Worm (Caenorhabditis elegans) whole organism, L4/young adult: Measurements from ENCODE around the gene T19D2.3.

ENCODE experiments used
- W03F9.2 ChIP-seq: fragments of 150-350 bp; optimal IDR thresholded peaks from 2 replicates; lab custom pipeline; 2014; ENCODE audit warnings: missing biosample characterization, missing genetic modification characterization
- dao-5 ChIP-seq: sonication (generic microtip); optimal IDR thresholded peaks from 2 replicates; lab custom pipeline; 2016; ENCODE audit warnings: missing genotype, missing genetic modification characterization, moderate library complexity, missing compliant biosample characterization
- him-1 ChIP-seq: sonication (generic microtip); optimal IDR thresholded peaks from 2 replicates; lab custom pipeline; 2016; ENCODE audit warnings: missing genotype, missing genetic modification reagents, missing genetic modification characterization, missing compliant biosample characterization

Gene T19D2.3

DNA sequence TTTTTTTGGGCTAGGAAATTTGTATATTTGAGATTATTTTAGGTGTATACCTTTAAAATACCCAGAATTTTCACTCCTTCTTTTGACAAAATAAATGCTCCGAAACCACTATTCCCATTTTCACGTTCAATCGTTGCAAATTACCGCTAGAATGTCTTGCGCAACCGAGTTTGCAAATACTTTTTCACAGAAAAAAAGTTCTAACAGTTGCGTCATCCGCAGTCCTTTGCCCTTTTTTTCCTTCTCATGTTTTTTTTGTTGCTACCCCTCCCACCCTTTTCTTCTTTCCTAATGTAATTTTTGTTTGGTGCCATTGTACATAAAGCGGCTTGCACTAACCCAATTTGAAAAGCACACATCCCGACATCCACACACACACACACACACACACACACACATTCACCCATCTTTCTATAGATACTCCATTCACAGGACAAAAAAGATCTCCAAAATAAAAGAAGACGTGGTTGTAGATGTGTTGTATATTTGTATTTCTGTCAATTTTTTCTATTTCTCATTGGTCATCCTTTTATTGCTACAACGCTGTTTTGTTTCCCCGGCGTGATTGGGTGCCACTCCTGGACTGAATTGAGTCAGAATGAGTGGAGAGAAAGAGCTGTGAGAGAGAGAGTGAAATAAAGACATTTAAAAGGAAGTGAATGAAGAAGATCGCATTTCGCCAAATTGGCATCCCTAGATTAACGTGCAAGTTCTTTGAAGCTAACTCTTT, 18.6 kb downstream of the T19D2.3 start:
- TF ChIP-seq W03F9.2 (no peak), dao-5 (tag; lab: Kevin White, UChicago) (no peak), him-1 (no peak)

DNA sequence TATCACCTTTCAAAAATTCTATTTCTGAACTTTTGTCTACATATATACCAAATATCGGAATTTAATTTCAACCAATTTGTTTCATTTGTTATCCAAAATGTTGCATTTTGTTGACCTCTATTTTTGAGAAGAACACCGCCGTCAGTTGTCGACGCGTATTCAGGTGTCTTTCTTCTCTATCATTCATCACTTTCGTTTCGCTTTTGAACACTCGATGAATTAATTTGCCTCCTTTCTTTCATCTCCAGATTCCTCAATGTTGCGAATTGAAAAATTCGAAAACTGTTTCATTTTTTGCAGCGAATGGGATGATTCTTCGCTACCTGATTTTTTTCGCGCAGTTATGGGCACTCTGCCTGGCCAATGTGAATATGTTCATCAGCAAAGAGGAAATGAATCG, 19.2 kb downstream of the T19D2.3 start, which contains the start of gene lin-18:
TSS of gene lin-18 (plus strand) at position 301 of the 400 bp plus-strand sequence.
- TF ChIP-seq dao-5 (tag; lab: Kevin White, UChicago) (no peak), W03F9.2 (no peak), him-1 (no peak)

DNA sequence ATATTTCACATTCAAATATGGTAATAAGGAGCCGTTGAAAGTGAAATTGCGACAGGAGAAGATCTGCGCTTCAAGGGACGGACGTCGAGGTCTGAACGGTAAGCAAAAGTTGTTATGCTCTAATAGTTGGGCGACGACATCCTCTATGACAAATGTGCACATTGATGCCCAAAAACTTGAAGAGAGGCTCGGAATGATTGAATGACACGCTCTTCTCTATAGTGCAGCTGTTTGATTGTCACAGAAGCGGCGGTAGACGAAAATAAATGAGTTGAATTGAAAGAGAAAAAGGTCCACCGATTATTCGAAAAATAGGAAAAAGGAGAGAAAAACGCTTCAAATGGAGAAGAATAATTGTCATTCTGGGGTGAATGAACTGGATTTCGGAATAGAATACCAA, 20.2 kb downstream of the T19D2.3 start:
- no peak for TF ChIP-seq dao-5 (tag; lab: Kevin White, UChicago)
- no peak for TF ChIP-seq W03F9.2
- no peak for TF ChIP-seq him-1

DNA sequence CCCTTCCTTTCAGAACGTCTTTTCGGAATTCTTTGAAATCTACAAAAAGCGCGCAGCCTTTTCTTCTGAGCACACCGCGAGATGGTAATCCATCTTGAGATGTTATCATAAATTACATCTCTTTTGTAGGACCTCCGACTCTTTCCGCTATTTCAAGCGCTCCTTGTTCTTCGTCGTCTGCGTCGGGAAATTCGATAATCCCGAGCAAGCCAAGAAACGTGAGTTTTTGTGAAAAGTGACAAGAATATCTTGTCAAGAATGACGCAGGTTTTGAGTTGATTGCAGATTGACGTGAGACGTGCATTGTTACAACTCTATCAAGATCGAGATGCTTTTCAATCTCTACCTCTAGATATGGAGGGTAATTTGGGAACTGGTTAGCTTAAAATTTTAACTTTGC, 21.3 kb downstream of the T19D2.3 start:
- no peak for TF ChIP-seq dao-5 (tag; lab: Kevin White, UChicago)
- no peak for TF ChIP-seq him-1
- no peak for TF ChIP-seq W03F9.2

DNA sequence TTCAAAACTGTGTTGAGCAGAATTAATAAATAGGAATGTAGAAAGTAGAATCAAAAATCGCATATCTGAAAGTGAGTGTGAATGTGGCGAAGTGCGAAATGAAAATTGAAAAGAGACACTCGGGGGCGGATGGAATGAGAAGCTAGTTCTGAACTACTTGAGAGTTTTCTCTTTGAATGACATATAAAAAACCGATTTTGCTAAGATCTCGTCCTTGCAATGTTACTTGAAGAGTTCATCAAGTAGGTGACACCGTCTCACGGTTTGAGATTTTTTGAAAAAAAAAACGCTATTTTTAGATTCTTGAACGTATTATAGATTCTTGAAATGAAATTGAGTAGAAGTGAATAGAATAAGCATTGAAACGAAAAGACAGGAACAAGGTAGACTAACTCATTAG, 27.3 kb downstream of the T19D2.3 start, which contains the start of gene C16B8.2:
TSS of gene C16B8.2 (minus strand) at position 101 of the 400 bp plus-strand sequence.
- no peak for TF ChIP-seq dao-5 (tag; lab: Kevin White, UChicago)
- no peak for TF ChIP-seq W03F9.2

DNA sequence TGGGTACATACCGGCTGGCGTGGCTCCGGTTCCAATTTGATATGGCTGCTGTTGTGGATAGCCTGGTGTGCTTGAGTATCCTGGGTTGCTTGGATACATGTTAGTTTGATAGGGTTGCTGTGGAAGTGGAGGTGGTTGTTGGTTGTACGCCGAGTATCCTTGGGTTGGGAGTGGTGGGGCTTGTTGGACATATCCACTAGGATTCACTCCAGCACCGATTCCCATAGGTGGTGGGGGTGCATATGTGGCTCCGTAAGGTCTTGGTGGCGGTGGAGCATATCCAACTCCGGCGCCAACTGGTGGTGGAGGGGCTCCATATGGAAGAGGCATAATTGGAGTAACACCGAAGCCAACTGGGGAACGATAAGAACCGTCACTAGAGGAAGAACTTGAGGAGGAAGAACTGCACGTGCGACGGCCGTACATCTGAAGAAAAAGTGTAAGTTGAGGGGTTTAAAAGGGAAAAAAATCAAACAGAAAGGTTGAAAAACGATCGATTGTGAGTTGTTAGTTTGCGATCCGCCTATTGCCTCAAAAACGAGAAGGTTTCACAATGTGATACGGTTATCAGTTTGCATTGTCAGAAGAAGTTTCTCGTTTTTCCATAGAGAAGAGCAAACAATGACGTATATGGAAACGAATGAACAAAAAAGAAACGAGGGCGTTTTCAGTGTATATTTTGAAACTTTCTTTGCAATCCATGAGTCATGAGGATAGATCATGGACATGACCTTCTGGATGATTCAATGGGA, 29.3 kb downstream of the T19D2.3 start, which contains the start of gene C16B8.3:
TSS of gene C16B8.3 (minus strand) at position 426 of the 752 bp plus-strand sequence.
- TF ChIP-seq dao-5 (tag; lab: Kevin White, UChicago) (no peak), W03F9.2 (peak; percentile 2), him-1 (no peak)

DNA sequence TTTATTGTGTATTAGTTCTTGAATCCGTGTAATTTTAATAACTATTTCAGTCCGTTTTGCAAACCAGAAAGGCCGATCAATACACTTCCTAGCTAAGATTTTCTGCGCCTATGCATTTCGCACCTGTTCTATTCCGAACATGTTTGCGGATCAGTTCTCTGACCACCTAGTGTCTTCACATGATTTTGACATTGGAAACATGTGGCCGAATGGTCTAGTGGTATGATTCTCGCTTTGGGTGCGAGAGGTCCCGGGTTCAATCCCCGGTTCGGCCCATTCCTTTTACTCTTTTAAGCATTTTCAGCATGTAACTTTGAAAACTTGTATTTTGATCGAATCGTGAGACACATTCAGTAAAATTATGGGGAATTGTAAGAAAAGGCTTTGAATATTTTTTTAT, 30.3 kb downstream of the T19D2.3 start:
- no peak for TF ChIP-seq W03F9.2
- no peak for TF ChIP-seq dao-5 (tag; lab: Kevin White, UChicago)
- TF ChIP-seq him-1: no peak

DNA sequence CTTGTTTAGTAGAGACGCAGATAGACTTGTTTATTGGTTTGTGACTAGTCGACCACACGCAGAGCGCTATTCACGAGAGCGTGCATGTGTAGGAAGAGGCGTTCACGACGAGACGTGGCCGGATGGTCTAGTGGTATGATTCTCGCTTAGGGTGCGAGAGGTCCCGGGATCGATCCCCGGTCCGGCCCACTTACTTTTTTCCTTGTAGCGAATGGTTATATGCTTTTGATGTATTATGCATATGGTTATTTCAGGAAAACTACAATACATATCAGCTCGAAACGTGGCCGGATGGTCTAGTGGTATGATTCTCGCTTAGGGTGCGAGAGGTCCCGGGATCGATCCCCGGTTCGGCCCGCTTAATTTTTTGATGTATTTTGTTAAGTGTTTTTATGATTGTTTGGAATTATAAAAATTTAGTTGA, 30.9 kb downstream of the T19D2.3 start:
- TF ChIP-seq W03F9.2 (no peak), dao-5 (tag; lab: Kevin White, UChicago) (peak; percentile 69), him-1 (peak; percentile 65)

DNA sequence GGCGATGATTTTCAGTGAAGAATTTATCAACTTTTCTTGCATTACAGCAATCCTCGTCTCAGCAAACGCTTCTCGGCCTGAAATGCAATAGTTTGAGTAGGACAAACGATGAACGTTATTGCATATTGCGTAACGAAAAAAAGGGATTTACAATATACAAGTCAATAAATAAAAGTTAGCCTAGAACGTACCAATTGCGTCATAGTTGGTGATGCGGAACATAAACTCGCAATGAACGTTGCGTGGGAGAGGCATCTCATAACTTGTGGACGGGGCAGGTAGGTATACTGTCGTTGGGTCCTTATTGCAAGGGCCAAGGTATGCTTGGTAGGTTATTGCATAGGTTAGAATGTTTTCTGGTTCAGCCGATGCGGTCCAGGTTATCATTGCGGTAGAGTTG, 31.7 kb downstream of the T19D2.3 start:
- TF ChIP-seq him-1: no peak
- TF ChIP-seq dao-5 (tag; lab: Kevin White, UChicago): no peak
- no peak for TF ChIP-seq W03F9.2

DNA sequence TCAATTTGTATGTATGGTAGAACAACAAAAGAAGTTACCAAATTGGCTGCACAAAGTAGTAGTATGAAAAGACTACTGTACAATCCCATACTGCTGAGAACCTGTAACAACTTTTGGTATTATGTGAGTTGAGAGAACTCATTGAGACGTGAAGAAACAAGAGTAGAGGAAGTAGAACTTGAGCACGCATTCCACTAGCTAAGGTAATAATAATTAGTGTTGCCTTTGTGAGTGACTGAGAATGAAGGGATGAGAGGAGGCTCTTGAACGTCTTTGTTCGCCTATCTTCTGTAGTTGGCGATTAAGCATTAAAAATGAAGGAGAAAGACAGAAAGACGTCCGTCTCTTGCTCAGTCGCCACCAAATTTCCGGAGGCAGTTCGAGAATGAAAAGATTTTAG, 34.5 kb downstream of the T19D2.3 start, which contains the start of gene C16B8.4:
TSS of gene C16B8.4 (minus strand) at position 101 of the 400 bp plus-strand sequence.
- no peak for TF ChIP-seq him-1
- TF ChIP-seq W03F9.2: no peak
- TF ChIP-seq dao-5 (tag; lab: Kevin White, UChicago): no peak

DNA sequence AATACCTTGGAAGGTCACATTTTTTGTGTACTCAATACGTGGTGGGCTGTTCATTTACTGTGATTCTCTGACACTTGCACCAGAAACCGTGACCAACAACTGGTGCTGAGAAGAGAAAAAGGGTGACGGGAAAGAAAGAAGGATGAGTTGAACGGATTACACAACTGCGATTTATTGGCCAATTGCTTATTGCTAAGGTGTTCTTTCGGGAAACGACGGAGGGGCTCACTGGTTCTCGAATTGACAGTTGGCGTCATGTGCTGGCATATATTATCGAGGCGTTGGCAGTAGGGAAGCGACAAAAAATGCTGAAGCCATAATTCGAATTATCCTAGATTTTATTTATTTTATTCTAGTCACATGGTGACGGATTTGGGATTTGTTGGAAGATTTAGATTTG, 35.1 kb downstream of the T19D2.3 start:
- no peak for TF ChIP-seq dao-5 (tag; lab: Kevin White, UChicago)
- no peak for TF ChIP-seq W03F9.2
- no peak for TF ChIP-seq him-1

DNA sequence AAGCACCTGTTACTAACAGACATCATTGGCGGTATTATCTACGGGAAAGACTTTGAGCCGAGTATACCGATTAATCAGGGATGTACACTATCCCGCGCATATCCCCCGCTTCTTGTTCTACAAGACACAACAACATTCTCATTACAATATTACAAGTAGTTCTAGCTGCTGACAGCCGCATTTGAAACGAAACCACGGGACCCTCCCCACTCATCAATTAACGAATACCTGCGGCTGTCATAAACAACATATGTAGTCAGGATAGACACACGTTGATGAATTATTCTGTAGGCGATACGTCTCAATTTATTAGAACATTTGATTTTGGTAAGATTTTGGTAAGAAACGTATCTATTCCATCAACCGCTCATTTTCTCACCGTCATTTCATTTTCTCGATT, 37.7 kb downstream of the T19D2.3 start:
- TF ChIP-seq him-1 (no peak), W03F9.2 (no peak), dao-5 (tag; lab: Kevin White, UChicago) (no peak)

DNA sequence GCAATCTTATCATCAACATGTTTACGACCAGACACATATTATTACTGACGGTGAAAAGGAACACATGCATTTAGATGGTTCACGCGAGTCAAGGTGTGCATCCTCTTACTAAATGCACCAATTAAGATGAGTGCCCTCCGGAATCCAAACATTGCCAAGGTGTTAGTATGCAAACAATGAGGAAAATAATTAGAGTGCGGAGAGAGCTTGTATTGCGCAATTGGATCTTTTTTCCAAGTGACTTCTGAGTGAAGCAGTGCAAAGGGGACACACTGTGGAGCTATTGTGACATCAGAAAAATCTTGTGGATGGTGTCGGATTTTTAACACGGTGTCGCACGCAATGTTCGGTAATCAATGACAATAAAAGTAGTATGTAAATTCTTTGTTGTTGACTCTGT, 38.2 kb downstream of the T19D2.3 start:
- TF ChIP-seq dao-5 (tag; lab: Kevin White, UChicago) (no peak), W03F9.2 (no peak), him-1 (no peak)

DNA sequence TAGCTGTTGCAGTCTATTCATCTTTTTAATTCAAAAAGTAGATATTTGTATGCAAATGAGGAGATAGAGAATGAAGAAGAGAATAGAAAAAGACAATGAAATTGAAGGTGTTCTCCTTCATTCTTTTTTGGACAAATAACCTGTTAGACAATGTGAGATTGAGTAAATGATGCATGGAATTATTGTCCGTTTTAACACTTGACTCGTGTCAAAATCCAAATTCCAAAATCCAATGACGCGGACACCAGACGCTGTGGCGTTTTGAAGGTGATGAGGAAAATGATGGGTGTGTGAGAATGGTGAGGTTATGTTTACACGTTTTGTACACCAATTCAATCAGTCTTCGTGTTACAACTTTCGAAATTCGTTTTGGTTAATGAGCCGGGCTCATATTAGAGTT, 40.1 kb downstream of the T19D2.3 start:
- TF ChIP-seq W03F9.2: no peak
- no peak for TF ChIP-seq dao-5 (tag; lab: Kevin White, UChicago)
- TF ChIP-seq him-1: no peak

DNA sequence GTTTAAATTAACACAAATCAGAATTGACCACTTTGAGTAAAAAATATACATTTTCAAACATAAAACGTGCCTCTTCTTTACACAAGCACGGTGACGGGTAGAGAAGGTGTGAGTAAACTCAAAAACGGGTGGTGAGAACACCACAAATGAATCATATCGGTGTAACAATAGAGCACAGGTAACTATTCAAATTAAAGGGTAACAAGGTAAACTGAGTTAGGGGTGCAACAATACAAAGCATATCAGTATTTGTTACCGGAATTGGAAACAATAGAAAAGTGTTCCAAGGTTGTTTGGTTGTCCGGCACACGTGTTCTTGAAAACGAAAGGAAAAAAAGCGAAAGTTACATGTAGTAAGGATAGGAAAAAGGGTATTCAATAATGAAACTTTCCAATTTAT, 43.3 kb downstream of the T19D2.3 start:
- TF ChIP-seq dao-5 (tag; lab: Kevin White, UChicago) (no peak), him-1 (no peak), W03F9.2 (no peak)
